Worm (Caenorhabditis elegans) whole organism, young adult: ENCODE data around the gene ZK795.2.

Source experiments
- C17E4.6 ChIP-seq: fragments of 200-800 bp; sonication (Bioruptor generic); IDR thresholded peaks from 2 replicates; pipeline ENCODE4 v1.3.6; 2022; ENCODE audit warnings: missing genetic modification reagents, missing genetic modification characterization, missing compliant biosample characterization
- D2030.7 ChIP-seq: fragments of 200-800 bp; sonication (Bioruptor generic); IDR thresholded peaks from 2 replicates; pipeline ENCODE4 v1.3.6; 2022; ENCODE audit warnings: missing genetic modification reagents, missing genetic modification characterization, missing compliant biosample characterization
- F55B11.4 ChIP-seq: sonication (generic microtip); optimal IDR thresholded peaks from 2 replicates; lab custom pipeline; 2016; ENCODE audit warnings: missing compliant biosample characterization, missing genetic modification characterization, borderline replicate concordance; ENCODE audit not compliant: insufficient read depth
- F57A8.1 ChIP-seq: fragments of 200-800 bp; sonication (Bioruptor generic); optimal IDR thresholded peaks from 2 replicates; lab custom pipeline; 2018; ENCODE audit warnings: mild to moderate bottlenecking, missing genetic modification characterization, moderate library complexity, missing compliant biosample characterization
- K12H6.12 ChIP-seq: fragments of 200-800 bp; sonication (Bioruptor generic); optimal IDR thresholded peaks from 2 replicates; lab custom pipeline; 2018; ENCODE audit warnings: mild to moderate bottlenecking, missing genetic modification characterization, missing compliant biosample characterization
- T26A5.8 ChIP-seq: sonication (generic microtip); optimal IDR thresholded peaks from 2 replicates; lab custom pipeline; 2016; ENCODE audit warnings: missing genetic modification characterization, missing compliant biosample characterization
- Y79H2A.3 ChIP-seq: fragments of 200-800 bp; sonication (Bioruptor generic); conservative IDR thresholded peaks from 2 replicates; pipeline ENCODE4 v1.3.6; 2022; ENCODE audit warnings: missing genetic modification reagents, missing genetic modification characterization, missing compliant biosample characterization
- ZK185.1 ChIP-seq: sonication (generic microtip); optimal IDR thresholded peaks from 2 replicates; lab custom pipeline; 2016; ENCODE audit warnings: mild to moderate bottlenecking, missing genetic modification characterization, missing compliant biosample characterization; ENCODE audit not compliant: poor library complexity, severe bottlenecking
- aptf-3 ChIP-seq: fragments of 200-800 bp; sonication (Bioruptor generic); IDR thresholded peaks from 2 replicates; pipeline ENCODE4 v1.3.6; 2022; ENCODE audit warnings: missing genetic modification characterization, missing compliant biosample characterization
- bed-1 ChIP-seq: fragments of 200-800 bp; sonication (Bioruptor generic); IDR thresholded peaks from 2 replicates; pipeline ENCODE4 v1.3.6; 2022; ENCODE audit warnings: missing genetic modification reagents, missing genetic modification characterization, missing compliant biosample characterization
- cebp-1 ChIP-seq, 2 experiments: fragments of 200-800 bp in 1 of 2; sonication (Bioruptor generic) in 1 of 2; sonication (generic microtip) in 1 of 2; IDR thresholded peaks in 1 of 2; optimal IDR thresholded peaks in 1 of 2; 2 replicates each; pipeline versions ENCODE4 v1.3.6 to Lab custom; 2017 to 2022; ENCODE audit warnings: missing compliant biosample characterization in 2 of 2, missing genetic modification characterization in 2 of 2, mild to moderate bottlenecking in 1 of 2, missing genetic modification reagents in 1 of 2, moderate library complexity in 1 of 2
- ceh-27 ChIP-seq: fragments of 200-800 bp; sonication (Bioruptor generic); optimal IDR thresholded peaks from 2 replicates; lab custom pipeline; 2018; ENCODE audit warnings: mild to moderate bottlenecking, missing genetic modification characterization, moderate library complexity, missing compliant biosample characterization
- ceh-79 ChIP-seq: sonication (generic microtip); optimal IDR thresholded peaks from 2 replicates; lab custom pipeline; 2017; ENCODE audit warnings: mild to moderate bottlenecking, missing genetic modification characterization, missing compliant biosample characterization
- egl-44 ChIP-seq: fragments of 200-800 bp; sonication (Bioruptor generic); IDR thresholded peaks from 2 replicates; pipeline ENCODE4 v1.3.6; 2022; ENCODE audit warnings: missing genetic modification reagents, missing genetic modification characterization, missing compliant biosample characterization
- hmg-1.2 ChIP-seq: fragments of 200-800 bp; sonication (Bioruptor generic); IDR thresholded peaks from 2 replicates; pipeline ENCODE4 v1.3.6; 2022; ENCODE audit warnings: missing genetic modification reagents, missing genetic modification characterization, missing compliant biosample characterization
- lag-1 ChIP-seq: fragments of 200-800 bp; sonication (Bioruptor generic); IDR thresholded peaks from 2 replicates; pipeline ENCODE4 v1.3.6; 2022; ENCODE audit warnings: missing genetic modification reagents, missing genetic modification characterization, missing compliant biosample characterization
- let-607 ChIP-seq, 2 experiments: fragments of 200-800 bp in 1 of 2; sonication (Bioruptor generic) in 1 of 2; sonication (generic microtip) in 1 of 2; optimal IDR thresholded peaks; 2 replicates each; lab custom pipeline; 2016 to 2018; ENCODE audit warnings: mild to moderate bottlenecking in 2 of 2, missing compliant biosample characterization in 2 of 2, missing genetic modification characterization in 2 of 2, moderate library complexity in 2 of 2, missing genotype in 1 of 2
- lin-26 ChIP-seq: fragments of 200-800 bp; sonication (Bioruptor generic); IDR thresholded peaks from 2 replicates; pipeline ENCODE4 v1.3.6; 2022; ENCODE audit warnings: missing genetic modification reagents, missing genetic modification characterization, missing compliant biosample characterization
- lsl-1 ChIP-seq: fragments of 200-800 bp; sonication (Bioruptor generic); optimal IDR thresholded peaks from 2 replicates; lab custom pipeline; 2018; ENCODE audit warnings: mild to moderate bottlenecking, missing genetic modification characterization, moderate library complexity, missing compliant biosample characterization
- madf-3 ChIP-seq: fragments of 200-800 bp; sonication (Bioruptor generic); IDR thresholded peaks from 2 replicates; pipeline ENCODE4 v1.3.6; 2022; ENCODE audit warnings: missing genetic modification reagents, missing genetic modification characterization, missing compliant biosample characterization
- mcd-1 ChIP-seq: fragments of 200-800 bp; sonication (Bioruptor generic); IDR thresholded peaks from 2 replicates; pipeline ENCODE4 v1.3.6; 2022; ENCODE audit warnings: missing genetic modification reagents, missing genetic modification characterization, missing compliant biosample characterization
- nhr-27 ChIP-seq: fragments of 200-800 bp; sonication (Bioruptor generic); optimal IDR thresholded peaks from 2 replicates; lab custom pipeline; 2018; ENCODE audit warnings: mild to moderate bottlenecking, missing genetic modification characterization, moderate library complexity, missing compliant biosample characterization
- pbrm-1 ChIP-seq: fragments of 200-800 bp; sonication (Bioruptor generic); IDR thresholded peaks from 2 replicates; pipeline ENCODE4 v1.3.6; 2022; ENCODE audit warnings: missing genetic modification reagents, missing genetic modification characterization, missing compliant biosample characterization
- rcor-1 ChIP-seq: fragments of 200-800 bp; sonication (Bioruptor generic); IDR thresholded peaks from 2 replicates; pipeline ENCODE4 v1.3.6; 2022; ENCODE audit warnings: missing genetic modification reagents, missing genetic modification characterization, missing compliant biosample characterization
- rpc-1 ChIP-seq, 2 experiments: fragments of 150-350 bp in 1 of 2; sonication (generic microtip) in 1 of 2; optimal IDR thresholded peaks; 2 replicates each; lab custom pipeline; 2014 to 2018; ENCODE audit warnings: missing biosample characterization in 1 of 2, missing genetic modification characterization in 1 of 2, missing genetic modification reagents in 1 of 2, missing genotype in 1 of 2
- snpc-1.1 ChIP-seq: sonication (generic microtip); optimal IDR thresholded peaks from 2 replicates; lab custom pipeline; 2017; ENCODE audit warnings: missing genetic modification characterization, mild to moderate bottlenecking, missing compliant biosample characterization, antibody characterized with exemption, moderate library complexity, missing genotype, missing genetic modification reagents; ENCODE audit not compliant: insufficient read depth
- tlf-1 ChIP-seq: fragments of 200-800 bp; sonication (Bioruptor generic); optimal IDR thresholded peaks from 2 replicates; lab custom pipeline; 2018; ENCODE audit warnings: mild to moderate bottlenecking, missing genetic modification characterization, missing compliant biosample characterization
- xnd-1 ChIP-seq: sonication (generic microtip); optimal IDR thresholded peaks from 2 replicates; lab custom pipeline; 2016; ENCODE audit warnings: missing genotype, missing genetic modification reagents, missing genetic modification characterization, missing compliant biosample characterization
- zfh-2 ChIP-seq: fragments of 200-800 bp; sonication (Bioruptor generic); conservative IDR thresholded peaks from 2 replicates; pipeline ENCODE4 v1.3.6; 2022; ENCODE audit warnings: missing genetic modification reagents, missing genetic modification characterization, missing compliant biosample characterization
- ztf-25 ChIP-seq: fragments of 200-800 bp; sonication (Bioruptor generic); IDR thresholded peaks from 2 replicates; pipeline ENCODE4 v1.3.6; 2022; ENCODE audit warnings: missing genetic modification reagents, missing genetic modification characterization, missing compliant biosample characterization
- ztf-26 ChIP-seq: sonication (generic microtip); optimal IDR thresholded peaks from 2 replicates; lab custom pipeline; 2017; ENCODE audit warnings: missing genetic modification characterization, missing compliant biosample characterization
- ztf-6 ChIP-seq: fragments of 200-800 bp; sonication (Bioruptor generic); IDR thresholded peaks from 2 replicates; pipeline ENCODE4 v1.3.6; 2022; ENCODE audit warnings: missing genetic modification reagents, missing genetic modification characterization, missing compliant biosample characterization

Gene ZK795.2

ce11 chrIV:12590373-12590772 lies 31.6 kb upstream of the ZK795.2 start, which contains the start of gene cul-6:
Gene cul-6, minus strand, starts transcription at chrIV:12590451.
- TF ChIP-seq cebp-1 (GFP tag; IDR thresholded peaks at IDR 0.05; lab: Robert Waterston, UW) (no peak), cebp-1 (tag; optimal IDR thresholded peaks at IDR 0.05; lab: Kevin White, UChicago) (peak; percentile 55), lsl-1 (GFP tag; lab: Kevin White, UChicago) (no peak)

- TF ChIP-seq ztf-26 (tag; lab: Kevin White, UChicago), result no peak
Measured at ce11 chrIV:12585966-12586365, 27.2 kb upstream of the ZK795.2 start, which contains the start of gene K08E7.8. Gene K08E7.8, minus strand, starts transcription at chrIV:12586066.

ce11 chrIV:12584146-12584545 lies 25.4 kb upstream of the ZK795.2 start:
- TF ChIP-seq T26A5.8 (tag; lab: Kevin White, UChicago) (no peak), zfh-2 (GFP tag; lab: Robert Waterston, UW) (peak; percentile 97), lin-26 (GFP tag; lab: Robert Waterston, UW) (no peak), hmg-1.2 (0 out of 2 replicates have a peak, but pooled peaks have one; percentile 6), D2030.7 (GFP tag; lab: Robert Waterston, UW) (no peak), ztf-25 (no peak), bed-1 (GFP tag; lab: Robert Waterston, UW) (no peak), mcd-1 (GFP tag; lab: Robert Waterston, UW) (no peak), ceh-27 (GFP tag; lab: Kevin White, UChicago) (peak; percentile 17), rcor-1 (no peak), tlf-1 (GFP tag; lab: Kevin White, UChicago) (no peak), C17E4.6 (GFP tag; lab: Robert Waterston, UW) (no peak), Y79H2A.3 (GFP tag; lab: Robert Waterston, UW) (no peak), snpc-1.1 (tag; lab: Kevin White, UChicago) (no peak), ZK185.1 (tag; lab: Kevin White, UChicago) (no peak), let-607 (tag; optimal IDR thresholded peaks at IDR 0.05; lab: Kevin White, UChicago) (no peak), egl-44 (GFP tag; lab: Robert Waterston, UW) (no peak), K12H6.12 (peak; percentile 79), F55B11.4 (tag; lab: Kevin White, UChicago) (no peak), xnd-1 (tag; lab: Kevin White, UChicago) (no peak), ztf-6 (GFP tag; lab: Robert Waterston, UW) (0 out of 2 replicates have a peak, but pooled peaks have one; percentile 18)

- TF ChIP-seq zfh-2 (GFP tag; lab: Robert Waterston, UW), result peak; percentile 45; the same call in 1 of the 2 replicates
- no peak for TF ChIP-seq pbrm-1 (GFP tag; lab: Robert Waterston, UW)
- TF ChIP-seq rpc-1 (optimal IDR thresholded peaks at IDR 0.05; lab: Kevin White, UChicago), result no peak
- TF ChIP-seq rpc-1 (tag; optimal IDR thresholded peaks at IDR 0.05; lab: Kevin White, UChicago), result no peak
- no peak for TF ChIP-seq D2030.7 (GFP tag; lab: Robert Waterston, UW)
- TF ChIP-seq ceh-79 (tag; lab: Kevin White, UChicago), result no peak
- peak; percentile 37 for TF ChIP-seq K12H6.12
- TF ChIP-seq hmg-1.2, result peak; percentile 36; the same call in 1 of the 2 replicates
Measured at ce11 chrIV:12583181-12583580, 24.4 kb upstream of the ZK795.2 start.

ce11 chrIV:12581046-12581445 lies 22.3 kb upstream of the ZK795.2 start, which contains the start of gene K08E7.6:
Gene K08E7.6, minus strand, starts transcription at chrIV:12581146.
- TF ChIP-seq F57A8.1 (GFP tag; lab: Kevin White, UChicago), result no peak
- TF ChIP-seq madf-3, result no peak
- no peak for TF ChIP-seq lag-1 (GFP tag; lab: Robert Waterston, UW)
- TF ChIP-seq nhr-27, result no peak
- TF ChIP-seq xnd-1 (tag; lab: Kevin White, UChicago), result no peak
- TF ChIP-seq aptf-3 (GFP tag; lab: Robert Waterston, UW), result no peak
- TF ChIP-seq bed-1 (GFP tag; lab: Robert Waterston, UW), result no peak
